Worm (Caenorhabditis elegans) whole organism, mixed stage, embryonic: ENCODE results near the gene srj-52.

Experiments
- M03D4.4 ChIP-seq: sonication (generic microtip); optimal IDR thresholded peaks from 2 replicates; lab custom pipeline; 2017; ENCODE audit warnings: mild to moderate bottlenecking, missing genetic modification characterization, missing compliant biosample characterization
- bed-3 ChIP-seq: fragments of 200-800 bp; sonication (Bioruptor generic); optimal IDR thresholded peaks from 3 replicates; lab custom pipeline; 2018; ENCODE audit warnings: mild to moderate bottlenecking, missing genetic modification characterization, moderate library complexity, missing compliant biosample characterization
- blmp-1 ChIP-seq: fragments of 150-350 bp; optimal IDR thresholded peaks from 2 replicates; lab custom pipeline; 2014; ENCODE audit warnings: missing biosample characterization, missing genetic modification characterization
- ceh-39 ChIP-seq: fragments of 150-350 bp; optimal IDR thresholded peaks from 2 replicates; lab custom pipeline; 2014; ENCODE audit warnings: missing biosample characterization, missing genetic modification characterization
- ceh-43 ChIP-seq: fragments of 200-800 bp; sonication (Bioruptor generic); optimal IDR thresholded peaks from 2 replicates; lab custom pipeline; 2018; ENCODE audit warnings: mild to moderate bottlenecking, missing genetic modification characterization, moderate library complexity, missing compliant biosample characterization
- ceh-83 ChIP-seq: fragments of 200-800 bp; sonication (Bioruptor generic); optimal IDR thresholded peaks from 2 replicates; lab custom pipeline; 2018; ENCODE audit warnings: mild to moderate bottlenecking, missing genetic modification characterization, missing compliant biosample characterization
- ces-1 ChIP-seq: fragments of 150-350 bp; optimal IDR thresholded peaks from 2 replicates; lab custom pipeline; 2014; ENCODE audit warnings: missing biosample characterization, missing genetic modification reagents, missing genetic modification characterization
- cnd-1 ChIP-seq: fragments of 200-800 bp; sonication (Bioruptor generic); optimal IDR thresholded peaks from 2 replicates; lab custom pipeline; 2018; ENCODE audit warnings: mild to moderate bottlenecking, missing genetic modification characterization, missing compliant biosample characterization
- elt-1 ChIP-seq: sonication (generic microtip); optimal IDR thresholded peaks from 2 replicates; lab custom pipeline; 2017; ENCODE audit warnings: missing genetic modification characterization, mild to moderate bottlenecking, missing compliant biosample characterization, antibody characterized with exemption, moderate library complexity, borderline replicate concordance; ENCODE audit not compliant: insufficient read depth
- elt-3 ChIP-seq: fragments of 150-350 bp; optimal IDR thresholded peaks from 2 replicates; lab custom pipeline; 2014; ENCODE audit warnings: missing biosample characterization, missing genetic modification characterization
- flh-1 ChIP-seq: fragments of 200-800 bp; sonication (Bioruptor generic); optimal IDR thresholded peaks from 2 replicates; lab custom pipeline; 2018; ENCODE audit warnings: mild to moderate bottlenecking, missing genetic modification characterization, moderate library complexity, missing compliant biosample characterization
- ham-2 ChIP-seq: fragments of 200-800 bp; sonication (Bioruptor generic); optimal IDR thresholded peaks from 2 replicates; lab custom pipeline; 2018; ENCODE audit warnings: mild to moderate bottlenecking, missing genetic modification characterization, missing compliant biosample characterization
- lin-13 ChIP-seq: fragments of 150-350 bp; optimal IDR thresholded peaks from 2 replicates; lab custom pipeline; 2014; ENCODE audit warnings: missing biosample characterization, missing genetic modification characterization
- lin-32 ChIP-seq: fragments of 200-800 bp; sonication (Bioruptor generic); optimal IDR thresholded peaks from 2 replicates; lab custom pipeline; 2018; ENCODE audit warnings: mild to moderate bottlenecking, missing genetic modification characterization, missing compliant biosample characterization
- lsy-2 ChIP-seq: fragments of 150-350 bp; optimal IDR thresholded peaks from 2 replicates; lab custom pipeline; 2014; ENCODE audit warnings: missing biosample characterization, missing genetic modification characterization
- mab-5 ChIP-seq: fragments of 150-350 bp; optimal IDR thresholded peaks from 2 replicates; lab custom pipeline; 2014; ENCODE audit warnings: missing biosample characterization, missing genetic modification characterization
- mep-1 ChIP-seq: fragments of 150-350 bp; optimal IDR thresholded peaks from 2 replicates; lab custom pipeline; 2017; ENCODE audit warnings: missing biosample characterization, missing genetic modification reagents, missing genetic modification characterization, inconsistent platforms
- mls-2 ChIP-seq: sonication (generic microtip); optimal IDR thresholded peaks from 2 replicates; lab custom pipeline; 2016; ENCODE audit warnings: mild to moderate bottlenecking, missing genetic modification characterization, moderate library complexity, missing compliant biosample characterization
- nhr-12 ChIP-seq: fragments of 150-350 bp; optimal IDR thresholded peaks from 2 replicates; lab custom pipeline; 2014; ENCODE audit warnings: missing biosample characterization, missing genetic modification characterization
- nhr-2 ChIP-seq: fragments of 150-350 bp; optimal IDR thresholded peaks from 2 replicates; lab custom pipeline; 2014; ENCODE audit warnings: missing biosample characterization, missing genetic modification characterization
- nhr-237 ChIP-seq: fragments of 150-350 bp; optimal IDR thresholded peaks from 2 replicates; lab custom pipeline; 2014; ENCODE audit warnings: missing biosample characterization, missing genetic modification characterization
- nhr-28 ChIP-seq: fragments of 150-350 bp; optimal IDR thresholded peaks from 2 replicates; lab custom pipeline; 2014; ENCODE audit warnings: missing biosample characterization, missing genetic modification characterization
- nhr-76 ChIP-seq: sonication (generic microtip); optimal IDR thresholded peaks from 2 replicates; lab custom pipeline; 2017; ENCODE audit warnings: missing biosample characterization, missing genetic modification characterization
- pha-4 ChIP-seq: fragments of 150-350 bp; optimal IDR thresholded peaks from 2 replicates; lab custom pipeline; 2018; ENCODE audit warnings: missing biosample characterization, missing genetic modification reagents, missing genetic modification characterization
- snpc-4 ChIP-seq: fragments of 150-350 bp; optimal IDR thresholded peaks from 2 replicates; lab custom pipeline; 2014; ENCODE audit warnings: missing biosample characterization, missing genetic modification characterization
- sptf-1 ChIP-seq: sonication (generic microtip); optimal IDR thresholded peaks from 2 replicates; lab custom pipeline; 2017; ENCODE audit warnings: mild to moderate bottlenecking, missing genetic modification characterization, moderate library complexity, missing compliant biosample characterization
- tbx-8 ChIP-seq: fragments of 200-800 bp; sonication (Bioruptor generic); optimal IDR thresholded peaks from 2 replicates; lab custom pipeline; 2018; ENCODE audit warnings: mild to moderate bottlenecking, missing genetic modification characterization, moderate library complexity, missing compliant biosample characterization
- unc-120 ChIP-seq: sonication (generic microtip); optimal IDR thresholded peaks from 2 replicates; lab custom pipeline; 2017; ENCODE audit warnings: missing genetic modification characterization, missing compliant biosample characterization; ENCODE audit not compliant: poor library complexity, severe bottlenecking
- unc-39 ChIP-seq: fragments of 150-350 bp; optimal IDR thresholded peaks from 2 replicates; lab custom pipeline; 2014; ENCODE audit warnings: missing biosample characterization, missing genetic modification characterization
- unc-62 ChIP-seq: fragments of 150-350 bp; optimal IDR thresholded peaks from 2 replicates; lab custom pipeline; 2014; ENCODE audit warnings: missing biosample characterization, missing genetic modification reagents, missing genetic modification characterization
- ztf-11 ChIP-seq: fragments of 150-350 bp; optimal IDR thresholded peaks from 2 replicates; lab custom pipeline; 2014; ENCODE audit warnings: missing biosample characterization, missing genetic modification characterization

Gene srj-52

ce11 chrV:671342-671741 lies 24.5 kb downstream of the srj-52 start, which contains the start of gene sru-24:
Gene sru-24 (minus strand): TSS chrV:671442.
- TF ChIP-seq ceh-43 (GFP tag; lab: Kevin White, UChicago), result no peak
- TF ChIP-seq bed-3 (GFP tag; lab: Kevin White, UChicago), result no peak
- no peak for TF ChIP-seq unc-39 (tag; lab: Kevin White, UChicago)
- no peak for TF ChIP-seq ceh-83 (GFP tag; lab: Kevin White, UChicago)
- TF ChIP-seq cnd-1 (tag; lab: Kevin White, UChicago), result no peak
- no peak for TF ChIP-seq lin-13
- TF ChIP-seq mls-2, result no peak
- no peak for TF ChIP-seq ces-1 (GFP tag; lab: Kevin White, UChicago)
- TF ChIP-seq nhr-76 (tag; lab: Kevin White, UChicago), result no peak
- TF ChIP-seq mab-5 (tag; lab: Kevin White, UChicago), result no peak
- TF ChIP-seq ham-2, result no peak
- TF ChIP-seq ceh-39, result no peak
- no peak for TF ChIP-seq lsy-2 (tag; lab: Kevin White, UChicago)
- no peak for TF ChIP-seq nhr-28
- TF ChIP-seq tbx-8 (GFP tag; lab: Kevin White, UChicago), result no peak
- no peak for TF ChIP-seq nhr-2 (tag; lab: Kevin White, UChicago)

DNA sequence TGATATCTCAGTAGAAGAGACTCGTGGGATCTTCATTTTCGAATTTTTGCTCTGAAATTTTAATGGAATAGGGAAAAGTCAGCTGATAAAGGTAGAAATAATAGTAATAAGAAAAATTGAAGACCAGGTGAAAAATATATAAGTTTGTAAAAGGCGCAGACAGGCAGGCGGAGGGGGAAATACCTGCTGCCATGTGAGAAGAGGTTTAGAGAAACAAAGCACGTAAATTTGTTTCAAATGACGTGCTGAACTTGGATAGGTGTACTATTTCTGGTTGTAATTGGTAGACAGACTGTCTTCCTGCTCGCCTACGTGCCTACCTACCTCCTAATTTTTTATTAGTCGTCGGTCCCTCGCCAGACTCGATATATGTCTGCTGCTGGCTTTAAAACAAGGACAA lies 28.4 kb downstream of the srj-52 start, which contains the start of gene nhr-180:
TSS of gene nhr-180 (minus strand) at position 52 of the 400 bp plus-strand sequence.
- TF ChIP-seq flh-1 (GFP tag; lab: Kevin White, UChicago), result no peak
- TF ChIP-seq unc-62, result no peak
- TF ChIP-seq nhr-237 (tag; lab: Kevin White, UChicago), result no peak
- no peak for TF ChIP-seq blmp-1 (tag; lab: Kevin White, UChicago)
- TF ChIP-seq ham-2, result no peak
- no peak for TF ChIP-seq cnd-1 (tag; lab: Kevin White, UChicago)
- no peak for TF ChIP-seq ces-1 (GFP tag; lab: Kevin White, UChicago)
- no peak for TF ChIP-seq unc-120 (tag; lab: Kevin White, UChicago)
- TF ChIP-seq, all 35 proteins: peak for 0

ce11 chrV:664337-664847 lies 31.4 kb downstream of the srj-52 start, which contains the start of the genes F31F4.11 and srh-266:
Gene F31F4.11 (minus strand): TSS chrV:664437.
Gene srh-266 (plus strand): TSS chrV:664797.
- TF ChIP-seq ceh-39 (no peak), mab-5 (tag; lab: Kevin White, UChicago) (no peak), ceh-43 (GFP tag; lab: Kevin White, UChicago) (no peak), nhr-12 (tag; lab: Kevin White, UChicago) (no peak)

ce11 chrV:660210-660609 lies 35.6 kb downstream of the srj-52 start, which contains the start of gene F31F4.17:
Gene F31F4.17 (minus strand): TSS chrV:660310.
- TF ChIP-seq mep-1 (tag; lab: Kevin White, UChicago) (no peak), nhr-237 (tag; lab: Kevin White, UChicago) (no peak), ceh-43 (GFP tag; lab: Kevin White, UChicago) (no peak), mls-2 (no peak), ceh-39 (no peak), cnd-1 (tag; lab: Kevin White, UChicago) (no peak), sptf-1 (tag; lab: Kevin White, UChicago) (no peak), ces-1 (GFP tag; lab: Kevin White, UChicago) (no peak), elt-1 (tag; lab: Kevin White, UChicago) (no peak), unc-39 (tag; lab: Kevin White, UChicago) (no peak), nhr-76 (tag; lab: Kevin White, UChicago) (no peak), bed-3 (GFP tag; lab: Kevin White, UChicago) (no peak), flh-1 (GFP tag; lab: Kevin White, UChicago) (no peak), M03D4.4 (tag; lab: Kevin White, UChicago) (no peak), ceh-83 (GFP tag; lab: Kevin White, UChicago) (no peak), tbx-8 (GFP tag; lab: Kevin White, UChicago) (no peak), blmp-1 (tag; lab: Kevin White, UChicago) (no peak), ztf-11 (tag; lab: Kevin White, UChicago) (no peak), lin-13 (no peak)
- TF ChIP-seq, all 35 proteins: peak for 0

ce11 chrV:657678-658077 lies 38.1 kb downstream of the srj-52 start, which contains the start of gene srh-246:
Gene srh-246 (minus strand): TSS chrV:657778.
- no peak for TF ChIP-seq pha-4 (tag; lab: Kevin White, UChicago)
- TF ChIP-seq unc-120 (tag; lab: Kevin White, UChicago), result no peak
- TF ChIP-seq cnd-1 (tag; lab: Kevin White, UChicago), result no peak
- no peak for TF ChIP-seq snpc-4 (tag; lab: Kevin White, UChicago)
- TF ChIP-seq tbx-8 (GFP tag; lab: Kevin White, UChicago), result no peak
- TF ChIP-seq sptf-1 (tag; lab: Kevin White, UChicago), result no peak
- TF ChIP-seq nhr-28, result no peak
- no peak for TF ChIP-seq ceh-43 (GFP tag; lab: Kevin White, UChicago)
- TF ChIP-seq bed-3 (GFP tag; lab: Kevin White, UChicago), result no peak
- no peak for TF ChIP-seq nhr-76 (tag; lab: Kevin White, UChicago)
- TF ChIP-seq lin-32, result no peak
- no peak for TF ChIP-seq elt-3 (tag; lab: Kevin White, UChicago)
